Fruit fly (Drosophila melanogaster): ENCODE measurements around the gene Sgt1.

dm6 chr3R:8306927-8307261 lies 1.8 kb upstream of the Sgt1 start:
- no peak for TF ChIP-seq ttk (optimal IDR thresholded peaks at IDR 0.05)
- TF ChIP-seq Sin3A (optimal IDR thresholded peaks at IDR 0.05) = no peak
- no peak for TF ChIP-seq psq (optimal IDR thresholded peaks at IDR 0.05)
- no peak for TF ChIP-seq h (optimal IDR thresholded peaks at IDR 0.05)
- no peak for TF ChIP-seq insv (optimal IDR thresholded peaks at IDR 0.05)
- no peak for TF ChIP-seq Myc (optimal IDR thresholded peaks at IDR 0.05)

Measured in Kc167 (cell line).